Worm (Caenorhabditis elegans) whole organism, mixed stage, embryonic: Measurements from ENCODE around the gene ins-5.
"Not testable (repeated sequence)": the region's sequence is repeated elsewhere in the genome, so short reads cannot be mapped to it uniquely, and the experiment has no call there.

Experiments used
- M03D4.4 ChIP-seq: sonication (generic microtip); optimal IDR thresholded peaks from 2 replicates; lab custom pipeline; 2017; ENCODE audit warnings: mild to moderate bottlenecking, missing genetic modification characterization, missing compliant biosample characterization
- blmp-1 ChIP-seq: fragments of 150-350 bp; optimal IDR thresholded peaks from 2 replicates; lab custom pipeline; 2014; ENCODE audit warnings: missing biosample characterization, missing genetic modification characterization
- ceh-83 ChIP-seq: fragments of 200-800 bp; sonication (Bioruptor generic); optimal IDR thresholded peaks from 2 replicates; lab custom pipeline; 2018; ENCODE audit warnings: mild to moderate bottlenecking, missing genetic modification characterization, missing compliant biosample characterization
- ces-1 ChIP-seq: fragments of 150-350 bp; optimal IDR thresholded peaks from 2 replicates; lab custom pipeline; 2014; ENCODE audit warnings: missing biosample characterization, missing genetic modification reagents, missing genetic modification characterization
- ham-2 ChIP-seq: fragments of 200-800 bp; sonication (Bioruptor generic); optimal IDR thresholded peaks from 2 replicates; lab custom pipeline; 2018; ENCODE audit warnings: mild to moderate bottlenecking, missing genetic modification characterization, missing compliant biosample characterization
- mep-1 ChIP-seq: fragments of 150-350 bp; optimal IDR thresholded peaks from 2 replicates; lab custom pipeline; 2017; ENCODE audit warnings: missing biosample characterization, missing genetic modification reagents, missing genetic modification characterization, inconsistent platforms
- mls-2 ChIP-seq: sonication (generic microtip); optimal IDR thresholded peaks from 2 replicates; lab custom pipeline; 2016; ENCODE audit warnings: mild to moderate bottlenecking, missing genetic modification characterization, moderate library complexity, missing compliant biosample characterization
- pha-4 ChIP-seq: fragments of 150-350 bp; optimal IDR thresholded peaks from 2 replicates; lab custom pipeline; 2018; ENCODE audit warnings: missing biosample characterization, missing genetic modification reagents, missing genetic modification characterization
- sptf-1 ChIP-seq: sonication (generic microtip); optimal IDR thresholded peaks from 2 replicates; lab custom pipeline; 2017; ENCODE audit warnings: mild to moderate bottlenecking, missing genetic modification characterization, moderate library complexity, missing compliant biosample characterization
- ztf-11 ChIP-seq: fragments of 150-350 bp; optimal IDR thresholded peaks from 2 replicates; lab custom pipeline; 2014; ENCODE audit warnings: missing biosample characterization, missing genetic modification characterization

ce11 chrII:6008887-6009286 lies 11.5 kb downstream of the ins-5 start, which contains the start of gene ZK84.4:
- not testable (repeated sequence) for TF ChIP-seq ztf-11 (tag; lab: Kevin White, UChicago); pha-4 (tag; lab: Kevin White, UChicago); mls-2 (tag; lab: Kevin White, UChicago); ceh-83; mep-1; ces-1 (GFP tag; lab: Kevin White, UChicago); blmp-1; M03D4.4 (tag; lab: Kevin White, UChicago); ham-2 (GFP tag; lab: Kevin White, UChicago); sptf-1 (tag; lab: Kevin White, UChicago)
